Fruit fly (Drosophila melanogaster) whole organism, embryonic: ENCODE data around the gene CG42827.

Experiments used
- Abd-B ChIP-seq: fragments of 200-800 bp; sonication (Bioruptor generic); optimal IDR thresholded peaks from 2 replicates; lab custom pipeline; 2018; ENCODE audit warnings: missing biosample characterization, mild to moderate bottlenecking, missing genetic modification characterization, moderate library complexity
- Bgb ChIP-seq: fragments of 200-800 bp; sonication (Bioruptor generic); IDR thresholded peaks from 2 replicates; pipeline ENCODE4 v1.3.6; 2022; ENCODE audit warnings: missing biosample characterization, missing genetic modification characterization; ENCODE audit not compliant: partially characterized antibody
- Nf-YB ChIP-seq: fragments of 200-800 bp; sonication (Bioruptor generic); optimal IDR thresholded peaks from 3 replicates; lab custom pipeline; 2019; ENCODE audit warnings: missing biosample characterization, mild to moderate bottlenecking, missing genetic modification characterization, moderate library complexity
- Tbp ChIP-seq: fragments of >200 bp; optimal IDR thresholded peaks from 2 replicates; lab custom pipeline; 2018; ENCODE audit warnings: missing biosample characterization, missing genetic modification characterization
- ara ChIP-seq: fragments of 200-800 bp; sonication (Bioruptor generic); IDR thresholded peaks from 2 replicates; pipeline ENCODE4 v1.3.6; 2022; ENCODE audit warnings: missing biosample characterization, missing genetic modification characterization
- tup ChIP-seq: fragments of 200-800 bp; sonication (Bioruptor generic); optimal IDR thresholded peaks from 2 replicates; lab custom pipeline; 2016; ENCODE audit warnings: missing biosample characterization, mild to moderate bottlenecking, missing genetic modification characterization, moderate library complexity

- TF ChIP-seq ara (GFP tag; lab: Robert Waterston, UW) (no peak), tup (no peak), Bgb (GFP tag; lab: Robert Waterston, UW) (no peak), Tbp (no peak), Nf-YB (no peak), Abd-B (GFP tag; lab: Kevin White, UChicago) (no peak)
These were observed 25.1 kb upstream of the CG42827 start, which contains the start of gene PolE1 for dm6 chr3R:23347432-23348305.
